Fruit fly (Drosophila melanogaster): ENCODE results near the gene CrebA.

CrebA gene

DNA sequence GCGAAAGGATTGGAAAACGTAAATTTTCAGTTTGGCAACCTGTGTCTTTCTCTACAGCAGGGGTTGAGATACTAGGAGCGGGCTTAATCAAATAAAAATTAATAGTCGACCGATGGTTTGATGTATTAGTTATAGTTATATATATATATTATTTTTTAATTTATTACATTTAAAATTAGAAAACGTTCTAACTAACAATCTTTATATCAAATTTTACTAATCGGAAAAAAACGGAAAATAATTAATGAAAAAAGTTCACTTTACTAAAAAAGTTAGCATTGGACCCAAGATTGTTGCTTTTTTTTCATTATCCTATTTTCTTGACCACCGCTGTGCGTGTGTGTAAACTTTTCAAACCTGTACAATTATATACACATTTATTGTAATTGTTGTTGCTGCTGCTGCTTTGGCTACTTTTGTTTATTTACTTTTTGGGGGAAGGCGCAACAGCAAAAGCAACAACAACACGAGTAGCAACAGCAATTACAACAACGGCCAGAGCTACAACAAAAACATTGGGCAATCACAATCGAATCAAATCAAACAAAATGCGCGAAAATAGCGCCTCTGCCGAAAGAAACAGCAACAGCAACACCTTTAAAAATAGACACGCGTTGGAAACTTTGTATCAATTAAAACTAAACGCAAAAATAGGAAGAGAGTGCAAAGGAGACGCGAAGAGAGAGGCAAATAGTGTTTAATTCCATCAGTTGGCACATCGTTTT, 57.5 kb downstream of the CrebA start (continued):
- TF ChIP-seq Sry-β (GFP tag; optimal IDR thresholded peaks at IDR 0.05) (no peak), stwl (tag; optimal IDR thresholded peaks at IDR 0.05) (no peak), fd64A (GFP tag; optimal IDR thresholded peaks at IDR 0.05) (peak; percentile 3), Dip3 (GFP tag; optimal IDR thresholded peaks at IDR 0.05) (no peak), Deaf1 (tag; optimal IDR thresholded peaks at IDR 0.05) (peak; percentile 33), mam (GFP tag; optimal IDR thresholded peaks at IDR 0.05) (no peak), YL-1 (GFP tag; optimal IDR thresholded peaks at IDR 0.05) (no peak), Meics (GFP tag; optimal IDR thresholded peaks at IDR 0.05) (peak; percentile 76), tin (GFP tag; optimal IDR thresholded peaks at IDR 0.05) (peak; percentile 17), CG30403 (GFP tag; optimal IDR thresholded peaks at IDR 0.05) (peak; percentile 3), CG14014 (GFP tag; IDR thresholded peaks at IDR 0.05) (peak; percentile 21; the same call in 1 of the 2 replicates), CG32772 (GFP tag; IDR thresholded peaks at IDR 0.05) (no peak), wdn (GFP tag; IDR thresholded peaks at IDR 0.05) (no peak), CG9437 (GFP tag; optimal IDR thresholded peaks at IDR 0.05) (peak; percentile 70), CG4328 (GFP tag; optimal IDR thresholded peaks at IDR 0.05) (no peak), so (GFP tag; IDR thresholded peaks at IDR 0.05) (no peak), CG12744 (GFP tag; optimal IDR thresholded peaks at IDR 0.05) (no peak), usp (GFP tag; optimal IDR thresholded peaks at IDR 0.05) (no peak), CG18764 (GFP tag; optimal IDR thresholded peaks at IDR 0.05) (no peak), ara (GFP tag; IDR thresholded peaks at IDR 0.05) (no peak), HHEX (GFP tag; optimal IDR thresholded peaks at IDR 0.05) (peak; percentile 52), CG1603 (tag; optimal IDR thresholded peaks at IDR 0.05) (no peak), ase (GFP tag; IDR thresholded peaks at IDR 0.05) (no peak), CG15514 (GFP tag; optimal IDR thresholded peaks at IDR 0.05) (peak; percentile 32), sc (optimal IDR thresholded peaks at IDR 0.05) (no peak), sc (GFP tag; optimal IDR thresholded peaks at IDR 0.05) (no peak), CG12942 (GFP tag; optimal IDR thresholded peaks at IDR 0.05) (no peak), CG7839 (tag; optimal IDR thresholded peaks at IDR 0.05) (peak; percentile 77), rib (GFP tag; IDR thresholded peaks at IDR 0.05) (no peak), cad (GFP tag; optimal IDR thresholded peaks at IDR 0.05) (no peak), gfzf (GFP tag; optimal IDR thresholded peaks at IDR 0.05) (no peak), Oli (tag; optimal IDR thresholded peaks at IDR 0.05) (peak; percentile 71), CG4404 (GFP tag; IDR thresholded peaks at IDR 0.05) (no peak), sob (GFP tag; IDR thresholded peaks at IDR 0.05) (no peak), Aef1 (GFP tag; IDR thresholded peaks at IDR 0.05) (no peak), CG10274 (GFP tag; optimal IDR thresholded peaks at IDR 0.05) (no peak), her (GFP tag; optimal IDR thresholded peaks at IDR 0.05) (no peak), CG13624 (GFP tag; optimal IDR thresholded peaks at IDR 0.05) (no peak), grn (GFP tag; optimal IDR thresholded peaks at IDR 0.05) (no peak), CG1647 (GFP tag; optimal IDR thresholded peaks at IDR 0.05) (no peak), zfh1 (GFP tag; IDR thresholded peaks at IDR 0.05) (no peak), Kr (GFP tag; optimal IDR thresholded peaks at IDR 0.05) (no peak), h (optimal IDR thresholded peaks at IDR 0.05) (no peak), dmrt99B (tag; optimal IDR thresholded peaks at IDR 0.05) (peak; percentile 73), Nf-YB (GFP tag; optimal IDR thresholded peaks at IDR 0.05) (peak; percentile 41), CG10209 (GFP tag; optimal IDR thresholded peaks at IDR 0.05) (peak; percentile 69), CG9876 (GFP tag; optimal IDR thresholded peaks at IDR 0.05) (no peak), CG8944 (GFP tag; optimal IDR thresholded peaks at IDR 0.05) (no peak), CG7987 (GFP tag; optimal IDR thresholded peaks at IDR 0.05) (no peak), CG8281 (tag; optimal IDR thresholded peaks at IDR 0.05) (no peak), da (GFP tag; optimal IDR thresholded peaks at IDR 0.05) (no peak), CG15479 (GFP tag; optimal IDR thresholded peaks at IDR 0.05) (no peak)

All from whole organism, embryonic.